Fruit fly (Drosophila melanogaster): ENCODE results near the gene Cpr35B.

Gene Cpr35B

DNA sequence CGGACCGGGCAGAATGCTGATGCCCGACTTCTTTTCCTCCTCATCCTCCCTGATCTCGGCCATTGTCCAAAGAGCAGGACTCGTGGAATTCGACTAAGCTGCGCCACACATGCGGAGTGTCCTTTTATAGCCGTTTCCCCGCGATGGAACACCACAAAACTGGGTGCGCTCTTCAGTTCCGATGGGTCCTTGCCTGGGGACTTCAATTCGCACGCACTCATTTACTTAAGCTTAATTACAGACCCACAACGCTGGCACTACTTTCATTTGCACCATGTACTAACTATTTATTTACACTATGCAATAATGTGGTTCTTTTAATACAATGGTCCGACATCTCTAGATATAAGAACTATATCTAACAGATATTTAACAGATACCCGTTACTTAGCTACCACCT, 43.9 kb downstream of the Cpr35B start, which contains the start of gene ppk:
TSS of gene ppk (minus strand) at position 101 of the 400 bp plus-strand sequence.
- TF ChIP-seq amos (GFP tag; IDR thresholded peaks at IDR 0.05; ENCODE audit: partially characterized antibody) (no peak), sens-2 (GFP tag; IDR thresholded peaks at IDR 0.05) (no peak), CG15269 (tag; optimal IDR thresholded peaks at IDR 0.05) (no peak), Drgx (GFP tag; IDR thresholded peaks at IDR 0.05) (no peak), eyg (GFP tag; optimal IDR thresholded peaks at IDR 0.05) (no peak), ATbp (GFP tag; optimal IDR thresholded peaks at IDR 0.05) (no peak), Taf1 (GFP tag; IDR thresholded peaks at IDR 0.05) (no peak), gro (GFP tag; optimal IDR thresholded peaks at IDR 0.05) (no peak), sr (GFP tag; IDR thresholded peaks at IDR 0.05) (no peak), kah (GFP tag; optimal IDR thresholded peaks at IDR 0.05) (no peak), phol (tag; optimal IDR thresholded peaks at IDR 0.05) (no peak), schlank (tag; optimal IDR thresholded peaks at IDR 0.05) (no peak), Hey (tag; optimal IDR thresholded peaks at IDR 0.05) (no peak), aop (GFP tag; IDR thresholded peaks at IDR 0.05) (no peak), az2 (GFP tag; optimal IDR thresholded peaks at IDR 0.05) (no peak), CG17802 (tag; optimal IDR thresholded peaks at IDR 0.05) (no peak), CG30431 (GFP tag; optimal IDR thresholded peaks at IDR 0.05) (no peak), CG15073 (GFP tag; optimal IDR thresholded peaks at IDR 0.05) (no peak)

dm6 chr2L:14376484-14377254, 48.3 kb downstream of the Cpr35B start:
- TF ChIP-seq CG17361 (GFP tag; IDR thresholded peaks at IDR 0.05) (peak; percentile 82), ro (GFP tag; IDR thresholded peaks at IDR 0.05) (no peak), fu2 (GFP tag; optimal IDR thresholded peaks at IDR 0.05) (no peak), luna (GFP tag; optimal IDR thresholded peaks at IDR 0.05) (no peak), Elba2 (GFP tag; optimal IDR thresholded peaks at IDR 0.05) (no peak), CG3163 (GFP tag; optimal IDR thresholded peaks at IDR 0.05) (no peak), CG12942 (GFP tag; optimal IDR thresholded peaks at IDR 0.05) (no peak), CG16863 (GFP tag; optimal IDR thresholded peaks at IDR 0.05) (peak; percentile 45), grn (GFP tag; optimal IDR thresholded peaks at IDR 0.05) (no peak), CG18619 (GFP tag; optimal IDR thresholded peaks at IDR 0.05) (peak; percentile 65), tap (tag; optimal IDR thresholded peaks at IDR 0.05) (no peak), dpn (GFP tag; optimal IDR thresholded peaks at IDR 0.05) (peak; percentile 17 to 19), CG10654 (GFP tag; optimal IDR thresholded peaks at IDR 0.05) (peak; percentile 50), pita (GFP tag; optimal IDR thresholded peaks at IDR 0.05) (no peak), Fer3 (tag; optimal IDR thresholded peaks at IDR 0.05) (no peak), Hey (tag; optimal IDR thresholded peaks at IDR 0.05) (no peak), dati (GFP tag; IDR thresholded peaks at IDR 0.05) (no peak), CG5245 (GFP tag; optimal IDR thresholded peaks at IDR 0.05) (peak; percentile 9), CoRest (tag; optimal IDR thresholded peaks at IDR 0.05) (peak; percentile 59), CG11504 (tag; optimal IDR thresholded peaks at IDR 0.05) (peak; percentile 51), CG11723 (GFP tag; optimal IDR thresholded peaks at IDR 0.05) (peak; percentile 11), Oaz (GFP tag; IDR thresholded peaks at IDR 0.05) (no peak), CG10147 (GFP tag; optimal IDR thresholded peaks at IDR 0.05) (no peak), Dip2 (GFP tag; IDR thresholded peaks at IDR 0.05) (no peak), CG10462 (GFP tag; optimal IDR thresholded peaks at IDR 0.05) (no peak), CG10431 (GFP tag; optimal IDR thresholded peaks at IDR 0.05) (no peak), CG2202 (tag; optimal IDR thresholded peaks at IDR 0.05) (no peak), hth (optimal IDR thresholded peaks at IDR 0.05) (no peak), CG18262 (tag; optimal IDR thresholded peaks at IDR 0.05) (peak; percentile 68), gce (GFP tag; IDR thresholded peaks at IDR 0.05) (no peak), CkIIα-i1 (GFP tag; IDR thresholded peaks at IDR 0.05) (no peak), CG16813 (GFP tag; IDR thresholded peaks at IDR 0.05; ENCODE audit: partially characterized antibody) (no peak), CG32772 (GFP tag; IDR thresholded peaks at IDR 0.05) (no peak), HLH54F (GFP tag; optimal IDR thresholded peaks at IDR 0.05) (peak; percentile 1)

All from whole organism, embryonic.